Fruit fly (Drosophila melanogaster) whole organism: ENCODE measurements around the gene CG11342.

Experiments
- CG8478 ChIP-seq: fragments of >200 bp; optimal IDR thresholded peaks from 2 replicates; lab custom pipeline; 2018; ENCODE audit warnings: inconsistent platforms
- pan ChIP-seq: fragments of >200 bp; optimal IDR thresholded peaks from 2 replicates; lab custom pipeline; 2017
- usp ChIP-seq: fragments of >200 bp; optimal IDR thresholded peaks from 2 replicates; lab custom pipeline; 2017; ENCODE audit warnings: missing biosample characterization, missing genetic modification characterization, mixed read lengths

dm6 chr3L:4365197-4365596, 2.1 kb downstream of the CG11342 start, which contains the start of gene CG33514:
- TF ChIP-seq pan, result no peak
- no peak for TF ChIP-seq usp
- TF ChIP-seq CG8478 (lab: Kevin White, UChicago), result no peak
